Fruit fly (Drosophila melanogaster) whole organism, embryonic: ENCODE data around the gene Mocs1.

ENCODE experiments used
- CG11504 ChIP-seq: fragments of 200-800 bp; sonication (Bioruptor generic); optimal IDR thresholded peaks from 3 replicates; lab custom pipeline; 2019; ENCODE audit warnings: missing biosample characterization, mild to moderate bottlenecking, missing genetic modification characterization, moderate library complexity
- CG12104 ChIP-seq: fragments of 200-800 bp; sonication (Bioruptor generic); optimal IDR thresholded peaks from 3 replicates; lab custom pipeline; 2016; ENCODE audit warnings: missing biosample characterization, missing genetic modification characterization
- CG1603 ChIP-seq: fragments of 200-800 bp; sonication (Bioruptor generic); optimal IDR thresholded peaks from 2 replicates; lab custom pipeline; 2019; ENCODE audit warnings: missing biosample characterization, mild to moderate bottlenecking, missing genetic modification characterization, moderate library complexity
- CG17361 ChIP-seq: fragments of 200-800 bp; sonication (Bioruptor generic); IDR thresholded peaks from 3 replicates; pipeline ENCODE4 v1.3.6; 2022; ENCODE audit warnings: missing biosample characterization, missing genetic modification characterization
- CG17912 ChIP-seq: fragments of 200-800 bp; sonication (Bioruptor generic); optimal IDR thresholded peaks from 2 replicates; lab custom pipeline; 2018; ENCODE audit warnings: missing biosample characterization, mild to moderate bottlenecking, missing genetic modification characterization
- CG2120 ChIP-seq: fragments of 200-800 bp; sonication (Bioruptor generic); optimal IDR thresholded peaks from 3 replicates; lab custom pipeline; 2016; ENCODE audit warnings: missing biosample characterization, missing genetic modification characterization
- CG2129 ChIP-seq: fragments of 200-800 bp; sonication (Bioruptor generic); IDR thresholded peaks from 2 replicates; pipeline ENCODE4 v1.3.6; 2022; ENCODE audit warnings: missing biosample characterization, missing genetic modification characterization; ENCODE audit not compliant: partially characterized antibody
- CG2712 ChIP-seq: fragments of 200-800 bp; optimal IDR thresholded peaks from 3 replicates; lab custom pipeline; 2019; ENCODE audit warnings: missing biosample characterization, mild to moderate bottlenecking, missing genetic modification characterization, moderate library complexity
- CG8089 ChIP-seq: fragments of 200-800 bp; sonication (Bioruptor generic); optimal IDR thresholded peaks from 3 replicates; lab custom pipeline; 2016; ENCODE audit warnings: missing biosample characterization, missing genetic modification characterization
- Doc3 ChIP-seq: fragments of 200-800 bp; sonication (Bioruptor generic); IDR thresholded peaks from 3 replicates; pipeline ENCODE4 v1.3.6; 2022; ENCODE audit warnings: missing biosample characterization, missing genetic modification characterization; ENCODE audit not compliant: partially characterized antibody
- E2f2 ChIP-seq: fragments of 200-800 bp; sonication (Bioruptor generic); IDR thresholded peaks from 2 replicates; pipeline ENCODE4 v1.3.6; 2022; ENCODE audit warnings: missing biosample characterization, missing genetic modification characterization
- ERR ChIP-seq: fragments of 200-800 bp; sonication (Bioruptor generic); optimal IDR thresholded peaks from 2 replicates; lab custom pipeline; 2016; ENCODE audit warnings: missing biosample characterization, missing genetic modification characterization
- Ets97D ChIP-seq: fragments of 200-800 bp; sonication (Bioruptor generic); optimal IDR thresholded peaks from 3 replicates; lab custom pipeline; 2016; ENCODE audit warnings: missing biosample characterization, missing genetic modification characterization
- Fer1 ChIP-seq: fragments of 200-800 bp; sonication (Bioruptor generic); optimal IDR thresholded peaks from 2 replicates; lab custom pipeline; 2017; ENCODE audit warnings: missing biosample characterization, mild to moderate bottlenecking, missing genetic modification characterization
- Fer3 ChIP-seq: fragments of 200-800 bp; sonication (Bioruptor generic); optimal IDR thresholded peaks from 2 replicates; lab custom pipeline; 2018; ENCODE audit warnings: missing biosample characterization, mild to moderate bottlenecking, missing genetic modification characterization, moderate library complexity
- HHEX ChIP-seq: fragments of 200-800 bp; sonication (Bioruptor generic); optimal IDR thresholded peaks from 3 replicates; lab custom pipeline; 2017; ENCODE audit warnings: missing biosample characterization, mild to moderate bottlenecking, missing genetic modification characterization, missing genetic modification reagents
- HLH4C ChIP-seq: fragments of 200-800 bp; sonication (Bioruptor generic); IDR thresholded peaks from 3 replicates; pipeline ENCODE4 v1.3.6; 2022; ENCODE audit warnings: missing biosample characterization, missing genetic modification characterization; ENCODE audit not compliant: partially characterized antibody
- Hand ChIP-seq: fragments of 200-800 bp; sonication (Bioruptor generic); optimal IDR thresholded peaks from 2 replicates; lab custom pipeline; 2017; ENCODE audit warnings: mild to moderate bottlenecking, missing biosample characterization, missing genetic modification reagents, missing genetic modification characterization
- HmgD ChIP-seq: fragments of 200-800 bp; sonication (Bioruptor generic); optimal IDR thresholded peaks from 3 replicates; lab custom pipeline; 2016; ENCODE audit warnings: missing biosample characterization, missing genetic modification characterization
- Hr51 ChIP-seq, 2 experiments: fragments of 200-800 bp; sonication (Bioruptor generic); optimal IDR thresholded peaks; 2 replicates in 1 of 2; 3 replicates in 1 of 2; lab custom pipeline; 2016 to 2018; ENCODE audit warnings: missing biosample characterization in 2 of 2, missing genetic modification characterization in 2 of 2, mild to moderate bottlenecking in 1 of 2, moderate library complexity in 1 of 2
- MESR4 ChIP-seq: fragments of 200-800 bp; sonication (Bioruptor generic); optimal IDR thresholded peaks from 2 replicates; lab custom pipeline; 2018; ENCODE audit warnings: missing biosample characterization, mild to moderate bottlenecking, missing genetic modification characterization, moderate library complexity
- Nf-YC ChIP-seq: fragments of 200-800 bp; optimal IDR thresholded peaks from 3 replicates; lab custom pipeline; 2019; ENCODE audit warnings: missing biosample characterization, mild to moderate bottlenecking, missing genetic modification characterization, moderate library complexity
- PHDP ChIP-seq: fragments of 200-800 bp; sonication (Bioruptor generic); optimal IDR thresholded peaks from 3 replicates; lab custom pipeline; 2018; ENCODE audit warnings: missing biosample characterization, mild to moderate bottlenecking, missing genetic modification characterization, moderate library complexity
- Six4 ChIP-seq: fragments of 200-800 bp; sonication (Bioruptor generic); optimal IDR thresholded peaks from 2 replicates; lab custom pipeline; 2016; ENCODE audit warnings: missing biosample characterization, missing genetic modification characterization
- Trl ChIP-seq, 3 experiments: fragments of >200 bp in 2 of 3; fragments of 200-800 bp in 1 of 3; sonication (Bioruptor generic) in 1 of 3; optimal IDR thresholded peaks; 2 replicates in 1 of 3; 3 replicates in 2 of 3; lab custom pipeline; 2016 to 2017; ENCODE audit warnings: missing biosample characterization in 1 of 3, missing genetic modification characterization in 1 of 3
- Xbp1 ChIP-seq: fragments of 200-800 bp; sonication (Bioruptor generic); optimal IDR thresholded peaks from 3 replicates; lab custom pipeline; 2016; ENCODE audit warnings: missing biosample characterization, mild to moderate bottlenecking, missing genetic modification characterization
- bcd ChIP-seq: fragments of 200-800 bp; sonication (Bioruptor generic); optimal IDR thresholded peaks from 2 replicates; lab custom pipeline; 2017; ENCODE audit warnings: missing biosample characterization, mild to moderate bottlenecking, missing genetic modification characterization
- bsh ChIP-seq, 2 experiments: fragments of 200-800 bp; sonication (Bioruptor generic); optimal IDR thresholded peaks; 2 replicates each; lab custom pipeline; 2017 to 2018; ENCODE audit warnings: mild to moderate bottlenecking in 2 of 2, missing biosample characterization in 2 of 2, missing genetic modification characterization in 2 of 2, moderate library complexity in 1 of 2
- corto ChIP-seq: fragments of 200-800 bp; sonication (Bioruptor generic); optimal IDR thresholded peaks from 2 replicates; lab custom pipeline; 2016; ENCODE audit warnings: missing biosample characterization, mild to moderate bottlenecking, missing genetic modification characterization, moderate library complexity
- crp ChIP-seq, 2 experiments: fragments of 200-800 bp; sonication (Bioruptor generic); optimal IDR thresholded peaks; 2 replicates in 1 of 2; 3 replicates in 1 of 2; lab custom pipeline; 2017; ENCODE audit warnings: missing biosample characterization in 2 of 2, missing genetic modification characterization in 2 of 2, mild to moderate bottlenecking in 1 of 2, moderate library complexity in 1 of 2
- en ChIP-seq: fragments of 200-800 bp; sonication (Bioruptor generic); optimal IDR thresholded peaks from 2 replicates; lab custom pipeline; 2016; ENCODE audit warnings: missing biosample characterization, missing genetic modification characterization
- fd96Cb ChIP-seq: fragments of 200-800 bp; sonication (Bioruptor generic); optimal IDR thresholded peaks from 2 replicates; lab custom pipeline; 2018; ENCODE audit warnings: missing biosample characterization, mild to moderate bottlenecking, missing genetic modification characterization, moderate library complexity
- ftz-f1 ChIP-seq: fragments of 200-800 bp; sonication (Bioruptor generic); optimal IDR thresholded peaks from 2 replicates; lab custom pipeline; 2016; ENCODE audit warnings: missing biosample characterization, missing genetic modification characterization
- fu2 ChIP-seq: fragments of 200-800 bp; sonication (Bioruptor generic); optimal IDR thresholded peaks from 2 replicates; lab custom pipeline; 2016; ENCODE audit warnings: missing biosample characterization, missing genetic modification characterization
- inv ChIP-seq: fragments of 200-800 bp; sonication (Bioruptor generic); IDR thresholded peaks from 2 replicates; pipeline ENCODE4 v1.3.6; 2022; ENCODE audit warnings: missing biosample characterization, missing genetic modification characterization; ENCODE audit not compliant: partially characterized antibody
- lola ChIP-seq, 3 experiments: fragments of >200 bp in 2 of 3; fragments of 200-800 bp in 1 of 3; sonication (Bioruptor generic) in 1 of 3; optimal IDR thresholded peaks; 2 replicates each; lab custom pipeline; 2017 to 2019; ENCODE audit warnings: missing biosample characterization in 3 of 3, missing genetic modification characterization in 3 of 3, mild to moderate bottlenecking in 1 of 3, moderate library complexity in 1 of 3
- nerfin-1 ChIP-seq: fragments of 200-800 bp; sonication (Bioruptor generic); optimal IDR thresholded peaks from 3 replicates; lab custom pipeline; 2019; ENCODE audit warnings: missing biosample characterization, mild to moderate bottlenecking, missing genetic modification characterization, moderate library complexity
- pzg ChIP-seq: fragments of 200-800 bp; sonication (Bioruptor generic); optimal IDR thresholded peaks from 3 replicates; lab custom pipeline; 2018; ENCODE audit warnings: missing biosample characterization, mild to moderate bottlenecking, missing genetic modification characterization, moderate library complexity
- sens ChIP-seq: fragments of 200-800 bp; sonication (Bioruptor generic); peaks from one replicate; lab custom pipeline; 2016; ENCODE audit warnings: missing biosample characterization, missing genetic modification characterization
- sisA ChIP-seq: fragments of 200-800 bp; sonication (Bioruptor generic); IDR thresholded peaks from 2 replicates; pipeline ENCODE4 v1.3.6; 2022; ENCODE audit warnings: missing biosample characterization, missing genetic modification characterization
- sr ChIP-seq: fragments of 200-800 bp; sonication (Bioruptor generic); IDR thresholded peaks from 3 replicates; pipeline ENCODE4 v1.3.6; 2022; ENCODE audit warnings: missing biosample characterization, missing genetic modification characterization
- stc ChIP-seq: fragments of 200-800 bp; sonication (Bioruptor generic); IDR thresholded peaks from 2 replicates; pipeline ENCODE4 v1.3.6; 2022; ENCODE audit warnings: missing biosample characterization, missing genetic modification characterization
- zfh1 ChIP-seq: fragments of 200-800 bp; sonication (Bioruptor generic); IDR thresholded peaks from 3 replicates; pipeline ENCODE4 v1.3.6; 2022; ENCODE audit warnings: missing biosample characterization, missing genetic modification characterization

Mocs1 gene

DNA sequence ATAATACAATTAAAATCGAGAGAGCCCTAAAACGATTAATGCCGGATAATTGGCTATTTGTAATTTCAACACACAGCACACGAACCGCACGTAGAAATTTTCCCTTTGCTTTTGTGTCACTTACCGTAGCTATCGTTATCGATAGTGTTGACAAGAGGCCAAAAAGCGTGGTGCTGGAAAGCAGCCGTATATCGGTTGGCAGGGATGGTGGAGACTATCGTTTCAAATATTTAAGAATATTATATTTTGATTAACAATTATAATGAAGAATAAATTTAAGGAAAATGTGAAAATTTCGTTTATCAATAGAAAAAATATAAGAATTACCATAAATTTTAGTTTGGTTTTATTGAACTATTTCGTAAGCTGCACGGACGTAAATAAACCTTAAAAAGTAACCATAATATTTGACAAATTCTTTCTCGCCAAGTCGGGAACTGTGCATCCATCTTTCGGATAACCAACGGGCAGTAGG, 22.8 kb downstream of the Mocs1 start, which contains the start of gene JIL-1 (continued):
- peak; percentile 20 for TF ChIP-seq HHEX (GFP tag; lab: Kevin White, UChicago)
- TF ChIP-seq en (GFP tag; lab: Kevin White, UChicago): no peak
- no peak for TF ChIP-seq CG12104 (GFP tag; lab: Kevin White, UChicago)
- TF ChIP-seq Xbp1 (GFP tag; lab: Kevin White, UChicago): peak; percentile 76
- peak; percentile 61 for TF ChIP-seq CG11504 (tag; lab: Kevin White, UChicago)
- peak; percentile 35 for TF ChIP-seq CG1603 (tag; lab: Kevin White, UChicago)
- TF ChIP-seq lola (GFP tag; optimal IDR thresholded peaks at IDR 0.05; lab: Kevin White, UChicago): peak in 1 of 3 experiments; percentile 30
- TF ChIP-seq CG17912 (GFP tag; lab: Kevin White, UChicago): peak; percentile 19
- TF ChIP-seq fu2 (GFP tag; lab: Kevin White, UChicago): peak; percentile 53
- no peak for TF ChIP-seq HmgD (GFP tag; lab: Kevin White, UChicago)
- TF ChIP-seq nerfin-1 (tag; lab: Kevin White, UChicago): peak; percentile 30
- peak; percentile 78 for TF ChIP-seq CG2129 (GFP tag; lab: Robert Waterston, UW)
- TF ChIP-seq pzg (GFP tag; lab: Kevin White, UChicago): peak; percentile 79
- peak; percentile 85 for TF ChIP-seq CG2120
- peak; percentile 5; the same call in 1 of the 3 replicates for TF ChIP-seq sr (GFP tag; lab: Robert Waterston, UW)

DNA sequence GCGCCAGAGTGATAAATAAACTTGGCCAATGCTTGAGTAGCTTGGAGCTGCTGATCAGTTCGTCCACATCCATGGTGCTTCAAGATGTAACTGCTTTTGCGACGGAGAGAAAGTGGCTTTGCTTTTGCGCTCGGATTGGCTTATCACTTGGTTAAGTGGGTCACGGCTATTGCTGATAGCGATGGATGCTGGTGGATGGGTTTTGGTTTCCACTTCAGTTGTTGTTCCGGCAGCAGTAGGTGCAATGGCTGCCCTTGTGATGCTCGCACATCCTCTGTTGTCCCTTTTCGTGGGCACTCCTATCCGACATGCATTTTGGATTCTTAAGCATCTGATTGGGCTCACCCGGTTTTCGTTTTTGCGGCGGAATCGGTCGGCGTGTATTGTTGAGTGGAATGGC, 24.0 kb downstream of the Mocs1 start:
- TF ChIP-seq sens (GFP tag; lab: Kevin White, UChicago) (peak; percentile 57), MESR4 (GFP tag; lab: Kevin White, UChicago) (no peak)

DNA sequence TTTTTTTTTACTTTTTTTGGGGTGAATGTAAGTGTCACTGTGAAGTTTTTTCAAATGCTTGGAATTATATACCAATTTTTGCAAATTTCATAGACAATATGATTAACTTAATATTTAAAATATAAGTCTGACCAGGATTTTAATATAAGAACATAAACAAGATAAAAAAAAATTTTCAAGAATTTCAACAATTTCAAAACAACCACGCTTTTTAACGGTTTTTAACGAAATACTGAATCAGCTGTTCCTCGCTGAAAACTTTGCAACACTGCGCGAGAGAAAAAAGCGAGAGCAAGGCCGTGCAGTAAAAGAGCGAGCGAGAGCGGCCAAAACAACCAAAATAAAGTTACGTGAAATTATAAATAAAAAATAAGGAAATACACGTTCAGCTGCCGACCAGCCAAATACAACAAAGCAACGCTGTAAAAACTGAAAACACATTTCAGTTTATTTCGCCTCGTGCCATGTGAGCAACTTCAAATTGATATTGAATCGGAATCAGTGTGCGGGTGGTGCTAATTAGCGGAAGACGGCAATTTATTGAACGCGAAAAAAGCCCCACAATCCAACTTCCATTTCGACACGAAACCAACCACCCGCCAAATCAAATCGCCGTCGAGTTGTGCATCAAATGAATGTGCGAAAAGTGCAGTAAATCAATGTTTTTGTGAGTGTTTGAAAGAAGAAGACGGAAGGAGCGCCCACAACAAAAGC, 26.0 kb downstream of the Mocs1 start, which contains the start of the genes CG46439, Iyd and CG33947:
CG46439 (minus strand) TSS at position 51 of the 714 bp plus-strand sequence.
Iyd (minus strand) TSS at position 51 of the 714 bp plus-strand sequence.
CG33947 (plus strand) TSS at position 302 of the 714 bp plus-strand sequence.
- TF ChIP-seq stc (GFP tag; lab: Robert Waterston, UW): no peak
- TF ChIP-seq Six4: no peak
- TF ChIP-seq corto: peak; percentile 16
- TF ChIP-seq zfh1 (GFP tag; lab: Robert Waterston, UW): 0 out of 3 replicates have a peak, but pooled peaks have one; percentile 32
- peak; percentile 89 to 92 for TF ChIP-seq Trl (optimal IDR thresholded peaks at IDR 0.05; lab: Kevin White, UChicago)
- peak; percentile 60 for TF ChIP-seq Trl (GFP tag; optimal IDR thresholded peaks at IDR 0.05; lab: Kevin White, UChicago)
- TF ChIP-seq Fer1: peak; percentile 70
- TF ChIP-seq ERR (GFP tag; lab: Kevin White, UChicago): no peak
- peak in 1 of 2 experiments; percentile 12 for TF ChIP-seq Hr51 (GFP tag; optimal IDR thresholded peaks at IDR 0.05; lab: Kevin White, UChicago)
- TF ChIP-seq PHDP (tag; lab: Kevin White, UChicago): peak; percentile 12
- TF ChIP-seq lola (GFP tag; optimal IDR thresholded peaks at IDR 0.05; lab: Kevin White, UChicago): no peak
- TF ChIP-seq bsh (GFP tag; optimal IDR thresholded peaks at IDR 0.05; lab: Kevin White, UChicago): peak in 1 of 2 experiments; percentile 77
- 0 out of 3 replicates have a peak, but pooled peaks have one; percentile 31 for TF ChIP-seq Doc3 (GFP tag; lab: Robert Waterston, UW)
- TF ChIP-seq HLH4C (GFP tag; lab: Robert Waterston, UW): no peak
- TF ChIP-seq sens (GFP tag; lab: Kevin White, UChicago): peak; percentile 82
- peak; percentile 13 for TF ChIP-seq Nf-YC
- TF ChIP-seq Ets97D (GFP tag; lab: Kevin White, UChicago): peak; percentile 34
- TF ChIP-seq Fer3 (tag; lab: Kevin White, UChicago): no peak
- TF ChIP-seq CG8089 (GFP tag; lab: Kevin White, UChicago): no peak
- TF ChIP-seq Hand (GFP tag; lab: Kevin White, UChicago): peak; percentile 58
- TF ChIP-seq CG17361 (GFP tag; lab: Robert Waterston, UW): 0 out of 3 replicates have a peak, but pooled peaks have one; percentile 17
- peak; percentile 82 for TF ChIP-seq ftz-f1 (GFP tag; lab: Kevin White, UChicago)
- no peak for TF ChIP-seq sisA (GFP tag; lab: Robert Waterston, UW)
- peak; percentile 5 for TF ChIP-seq CG2712
- no peak for TF ChIP-seq fd96Cb (tag; lab: Kevin White, UChicago)
- peak; percentile 45 for TF ChIP-seq E2f2 (GFP tag; lab: Robert Waterston, UW)
- no peak for TF ChIP-seq inv (GFP tag; lab: Robert Waterston, UW)
- TF ChIP-seq crp (GFP tag; optimal IDR thresholded peaks at IDR 0.05; lab: Kevin White, UChicago): peak; percentile 70 to 93
- no peak for TF ChIP-seq bcd (GFP tag; lab: Kevin White, UChicago)
